Worm (Caenorhabditis elegans): ENCODE measurements around the gene Y49E10.30.
A peak's percentile ranks its signal among the peaks of the same experiment; 100 is the strongest.

The Y49E10.30 gene

ce11 chrIII:12428799-12429351, 42.2 kb downstream of the Y49E10.30 start (continued):
- TF ChIP-seq sptf-2 (GFP tag; optimal IDR thresholded peaks at IDR 0.05): no peak
- peak; percentile 39 for TF ChIP-seq D2030.7 (GFP tag; IDR thresholded peaks at IDR 0.05)
- TF ChIP-seq dox-1 (GFP tag; IDR thresholded peaks at IDR 0.05): no peak
- no peak for TF ChIP-seq atf-7 (tag; optimal IDR thresholded peaks at IDR 0.05)
- peak; percentile 62 for TF ChIP-seq madf-6 (GFP tag; IDR thresholded peaks at IDR 0.05)
- peak; percentile 69 for TF ChIP-seq B0336.3 (GFP tag; IDR thresholded peaks at IDR 0.05)
- TF ChIP-seq Y79H2A.3 (GFP tag; conservative IDR thresholded peaks at IDR 0.05): peak; percentile 75; the same call in 1 of the 2 replicates
- no peak for TF ChIP-seq ztf-6 (GFP tag; IDR thresholded peaks at IDR 0.05)
- TF ChIP-seq cebp-1 (GFP tag; IDR thresholded peaks at IDR 0.05): no peak
- TF ChIP-seq cebp-1 (tag; optimal IDR thresholded peaks at IDR 0.05): peak; percentile 37
- no peak for TF ChIP-seq hlh-26 (GFP tag; conservative IDR thresholded peaks at IDR 0.05)
- no peak for TF ChIP-seq let-526 (GFP tag; IDR thresholded peaks at IDR 0.05)
- no peak for TF ChIP-seq aptf-2 (GFP tag; conservative IDR thresholded peaks at IDR 0.05)
- no peak; the same call in 1 of the 2 replicates for TF ChIP-seq lin-26 (GFP tag; IDR thresholded peaks at IDR 0.05)
- TF ChIP-seq T07F8.4 (tag; optimal IDR thresholded peaks at IDR 0.05): no peak
- TF ChIP-seq ceh-79 (tag; optimal IDR thresholded peaks at IDR 0.05): no peak
- TF ChIP-seq F37B4.10 (GFP tag; IDR thresholded peaks at IDR 0.05): no peak
- no peak for TF ChIP-seq nfya-1 (tag; optimal IDR thresholded peaks at IDR 0.05; ENCODE audit: borderline replicate concordance, insufficient read depth)
- TF ChIP-seq nhr-80 (tag; optimal IDR thresholded peaks at IDR 0.05): no peak
- peak; percentile 28 for TF ChIP-seq zim-3 (tag; optimal IDR thresholded peaks at IDR 0.05)
- no peak for TF ChIP-seq F22D6.2 (tag; optimal IDR thresholded peaks at IDR 0.05)
- peak; percentile 69 for TF ChIP-seq athp-1 (tag; optimal IDR thresholded peaks at IDR 0.05)
- no peak for TF ChIP-seq attf-5 (GFP tag; optimal IDR thresholded peaks at IDR 0.05)
- TF ChIP-seq sdz-38 (tag; optimal IDR thresholded peaks at IDR 0.05): no peak
- peak; percentile 47; the same call in 1 of the 2 replicates for TF ChIP-seq Y53G8AR.9 (GFP tag; conservative IDR thresholded peaks at IDR 0.05)
- TF ChIP-seq egl-44 (GFP tag; IDR thresholded peaks at IDR 0.05): no peak
- no peak for TF ChIP-seq efl-1 (GFP tag; optimal IDR thresholded peaks at IDR 0.05)
- TF ChIP-seq die-1 (tag; optimal IDR thresholded peaks at IDR 0.05): peak; percentile 24
- TF ChIP-seq nhr-90 (tag; optimal IDR thresholded peaks at IDR 0.05): no peak
- TF ChIP-seq chd-7 (tag; optimal IDR thresholded peaks at IDR 0.05): peak; percentile 51
- TF ChIP-seq K11D2.4 (GFP tag; IDR thresholded peaks at IDR 0.05): no peak
- TF ChIP-seq F52B5.7 (tag; optimal IDR thresholded peaks at IDR 0.05): no peak
- TF ChIP-seq F57C9.4 (tag; optimal IDR thresholded peaks at IDR 0.05): no peak
- no peak for TF ChIP-seq attf-6 (GFP tag; IDR thresholded peaks at IDR 0.05)
- TF ChIP-seq tlf-1 (GFP tag; optimal IDR thresholded peaks at IDR 0.05): no peak
- no peak for TF ChIP-seq F57A8.1 (GFP tag; optimal IDR thresholded peaks at IDR 0.05)
- TF ChIP-seq snpc-3.4 (tag; optimal IDR thresholded peaks at IDR 0.05): peak; percentile 34
- TF ChIP-seq xnd-1 (tag; optimal IDR thresholded peaks at IDR 0.05): peak; percentile 13
- 0 out of 2 replicates have a peak, but pooled peaks have one; percentile 54 for TF ChIP-seq ceh-58 (GFP tag; IDR thresholded peaks at IDR 0.05)

ce11 chrIII:12429579-12430084, 42.9 kb downstream of the Y49E10.30 start, which contains the start of gene snr-6:
Gene snr-6 (minus strand): TSS chrIII:12429629.
- TF ChIP-seq tbp1 (GFP tag; optimal IDR thresholded peaks at IDR 0.05): no peak
- TF ChIP-seq ZK185.1 (tag; optimal IDR thresholded peaks at IDR 0.05; ENCODE audit: poor library complexity, severe bottlenecking): no peak
- TF ChIP-seq ceh-40 (GFP tag; IDR thresholded peaks at IDR 0.05): no peak
- TF ChIP-seq mxl-1 (tag; optimal IDR thresholded peaks at IDR 0.05): no peak
- TF ChIP-seq sea-2 (GFP tag; IDR thresholded peaks at IDR 0.05): no peak
- no peak for TF ChIP-seq B0336.3 (GFP tag; IDR thresholded peaks at IDR 0.05)
- TF ChIP-seq ets-4 (GFP tag; optimal IDR thresholded peaks at IDR 0.05): no peak
- no peak for TF ChIP-seq ztf-28 (GFP tag; IDR thresholded peaks at IDR 0.05)
- TF ChIP-seq tlf-1 (GFP tag; optimal IDR thresholded peaks at IDR 0.05): no peak
- no peak for TF ChIP-seq snpc-4 (GFP tag; optimal IDR thresholded peaks at IDR 0.05)
- TF ChIP-seq snpc-4 (tag; optimal IDR thresholded peaks at IDR 0.05): no peak
- TF ChIP-seq nfya-1 (tag; optimal IDR thresholded peaks at IDR 0.05; ENCODE audit: borderline replicate concordance, insufficient read depth): no peak
- no peak for TF ChIP-seq B0019.2 (GFP tag; conservative IDR thresholded peaks at IDR 0.05)
- no peak for TF ChIP-seq cebp-2 (GFP tag; IDR thresholded peaks at IDR 0.05)
- no peak for TF ChIP-seq ekl-4 (GFP tag; IDR thresholded peaks at IDR 0.05)
